Fruit fly (Drosophila melanogaster): ENCODE data around the gene CG7290.

The CG7290 gene

dm6 chr3L:20177697-20178096 lies 28.1 kb downstream of the CG7290 start:
- TF ChIP-seq Ets65A (GFP tag): peak; percentile 61
- TF ChIP-seq dm (GFP tag; optimal IDR thresholded peaks at IDR 0.05): no peak
- TF ChIP-seq CG7556 (GFP tag; optimal IDR thresholded peaks at IDR 0.05): no peak
- 0 out of 3 replicates have a peak, but pooled peaks have one; percentile 15 for TF ChIP-seq gce (GFP tag; IDR thresholded peaks at IDR 0.05)
- TF ChIP-seq CG43689 (GFP tag; IDR thresholded peaks at IDR 0.05): no peak

dm6 chr3L:20168152-20168551 lies 37.7 kb downstream of the CG7290 start:
- TF ChIP-seq Dad (GFP tag; optimal IDR thresholded peaks at IDR 0.05): no peak
- no peak for TF ChIP-seq CG11456 (GFP tag; IDR thresholded peaks at IDR 0.05)
- no peak for TF ChIP-seq CrebB (tag; optimal IDR thresholded peaks at IDR 0.05)
- no peak for TF ChIP-seq dmrt99B (tag; optimal IDR thresholded peaks at IDR 0.05)
- TF ChIP-seq Sry-δ (GFP tag; optimal IDR thresholded peaks at IDR 0.05): no peak
- TF ChIP-seq lab (GFP tag; optimal IDR thresholded peaks at IDR 0.05): peak; percentile 1
- TF ChIP-seq MESR4 (GFP tag; optimal IDR thresholded peaks at IDR 0.05): no peak

All from whole organism, embryonic.